Fruit fly (Drosophila melanogaster): ENCODE data around the gene lectin-28C.

- TF ChIP-seq Crg-1 (GFP tag; optimal IDR thresholded peaks at IDR 0.05) (no peak), CG5204 (GFP tag; optimal IDR thresholded peaks at IDR 0.05) (no peak), Hr96 (GFP tag; optimal IDR thresholded peaks at IDR 0.05) (no peak), kay (GFP tag; ENCODE audit: borderline replicate concordance) (no peak)
These were observed 3.9 kb downstream of the lectin-28C start, which contains the start of gene TwdlE for dm6 chr2L:7860739-7861138.
